Worm (Caenorhabditis elegans): ENCODE measurements around the gene B0218.5.

Gene B0218.5

ce11 chrIV:8175686-8176532 is 18.8 kb upstream of the B0218.5 start, which contains the start of gene pct-1:
TSS of gene pct-1 (plus strand) at chrIV:8176482.
- TF ChIP-seq W03F9.2 (tag; optimal IDR thresholded peaks at IDR 0.05) (no peak), dao-5 (tag; optimal IDR thresholded peaks at IDR 0.05) (no peak), him-1 (tag; optimal IDR thresholded peaks at IDR 0.05) (no peak)

- TF ChIP-seq W03F9.2 (tag; optimal IDR thresholded peaks at IDR 0.05) (no peak), him-1 (tag; optimal IDR thresholded peaks at IDR 0.05) (no peak), dao-5 (tag; optimal IDR thresholded peaks at IDR 0.05) (no peak)
Observed at ce11 chrIV:8174792-8175191, 17.7 kb upstream of the B0218.5 start.

- TF ChIP-seq W03F9.2 (tag; optimal IDR thresholded peaks at IDR 0.05) (no peak), him-1 (tag; optimal IDR thresholded peaks at IDR 0.05) (no peak), dao-5 (tag; optimal IDR thresholded peaks at IDR 0.05) (no peak)
Observed at ce11 chrIV:8173610-8174009, 16.5 kb upstream of the B0218.5 start.

ce11 chrIV:8171376-8171775 is 14.3 kb upstream of the B0218.5 start:
- TF ChIP-seq W03F9.2 (tag; optimal IDR thresholded peaks at IDR 0.05) (no peak), him-1 (tag; optimal IDR thresholded peaks at IDR 0.05) (no peak), dao-5 (tag; optimal IDR thresholded peaks at IDR 0.05) (no peak)

- no peak for TF ChIP-seq him-1 (tag; optimal IDR thresholded peaks at IDR 0.05)
- no peak for TF ChIP-seq dao-5 (tag; optimal IDR thresholded peaks at IDR 0.05)
- TF ChIP-seq W03F9.2 (tag; optimal IDR thresholded peaks at IDR 0.05), result no peak
Observed at ce11 chrIV:8170264-8170663, 13.2 kb upstream of the B0218.5 start.

- TF ChIP-seq him-1 (tag; optimal IDR thresholded peaks at IDR 0.05) (no peak), W03F9.2 (tag; optimal IDR thresholded peaks at IDR 0.05) (no peak), dao-5 (tag; optimal IDR thresholded peaks at IDR 0.05) (no peak)
Observed at ce11 chrIV:8169674-8170073, 12.6 kb upstream of the B0218.5 start, which contains the start of gene C07G1.15. TSS of gene C07G1.15 (plus strand) at chrIV:8169974.

ce11 chrIV:8168660-8169059 is 11.6 kb upstream of the B0218.5 start, which contains the start of gene clec-52:
TSS of gene clec-52 (minus strand) at chrIV:8168760.
- TF ChIP-seq W03F9.2 (tag; optimal IDR thresholded peaks at IDR 0.05) (no peak), him-1 (tag; optimal IDR thresholded peaks at IDR 0.05) (no peak), dao-5 (tag; optimal IDR thresholded peaks at IDR 0.05) (no peak)

- TF ChIP-seq W03F9.2 (tag; optimal IDR thresholded peaks at IDR 0.05), result no peak
- TF ChIP-seq him-1 (tag; optimal IDR thresholded peaks at IDR 0.05), result no peak
- TF ChIP-seq dao-5 (tag; optimal IDR thresholded peaks at IDR 0.05), result no peak
Observed at ce11 chrIV:8165950-8166349, 8.9 kb upstream of the B0218.5 start, which contains the start of gene B0218.7. TSS of gene B0218.7 (minus strand) at chrIV:8166050.

ce11 chrIV:8164515-8164914 is 7.5 kb upstream of the B0218.5 start:
- TF ChIP-seq dao-5 (tag; optimal IDR thresholded peaks at IDR 0.05) (no peak), him-1 (tag; optimal IDR thresholded peaks at IDR 0.05) (no peak), W03F9.2 (tag; optimal IDR thresholded peaks at IDR 0.05) (no peak)

- TF ChIP-seq W03F9.2 (tag; optimal IDR thresholded peaks at IDR 0.05) (no peak), him-1 (tag; optimal IDR thresholded peaks at IDR 0.05) (no peak), dao-5 (tag; optimal IDR thresholded peaks at IDR 0.05) (no peak)
Observed at ce11 chrIV:8163687-8164086, 6.6 kb upstream of the B0218.5 start, which contains the start of gene clec-51. TSS of gene clec-51 (minus strand) at chrIV:8163800.

- TF ChIP-seq W03F9.2 (tag; optimal IDR thresholded peaks at IDR 0.05) (no peak), him-1 (tag; optimal IDR thresholded peaks at IDR 0.05) (no peak), dao-5 (tag; optimal IDR thresholded peaks at IDR 0.05) (no peak)
Observed at ce11 chrIV:8161774-8162173, 4.7 kb upstream of the B0218.5 start.

ce11 chrIV:8159995-8160394 is 2.9 kb upstream of the B0218.5 start:
- TF ChIP-seq W03F9.2 (tag; optimal IDR thresholded peaks at IDR 0.05) (no peak), him-1 (tag; optimal IDR thresholded peaks at IDR 0.05) (no peak), dao-5 (tag; optimal IDR thresholded peaks at IDR 0.05) (no peak)

ce11 chrIV:8159087-8159486 is 2.0 kb upstream of the B0218.5 start, which contains the start of gene faah-1:
TSS of gene faah-1 (plus strand) at chrIV:8159387.
- no peak for TF ChIP-seq him-1 (tag; optimal IDR thresholded peaks at IDR 0.05)
- TF ChIP-seq dao-5 (tag; optimal IDR thresholded peaks at IDR 0.05), result no peak
- TF ChIP-seq W03F9.2 (tag; optimal IDR thresholded peaks at IDR 0.05), result no peak

- TF ChIP-seq W03F9.2 (tag; optimal IDR thresholded peaks at IDR 0.05) (no peak), dao-5 (tag; optimal IDR thresholded peaks at IDR 0.05) (no peak), him-1 (tag; optimal IDR thresholded peaks at IDR 0.05) (no peak)
Observed at ce11 chrIV:8154966-8155365, 2.1 kb downstream of the B0218.5 start.

Data from whole organism, L4/young adult.